Worm (Caenorhabditis elegans): Measurements from ENCODE around the gene Y111B2A.1.

ce11 chrIII:12495594-12496096 lies at the start of gene Y111B2A.1, which contains the start of gene Y111B2A.2:
- TF ChIP-seq cog-1 (tag; optimal IDR thresholded peaks at IDR 0.05) (no peak), tab-1 (GFP tag; IDR thresholded peaks at IDR 0.05) (no peak), T22C8.4 (GFP tag; IDR thresholded peaks at IDR 0.05) (no peak), med-1 (GFP tag; optimal IDR thresholded peaks at IDR 0.05; ENCODE audit: insufficient read depth) (no peak), ztf-23 (GFP tag; IDR thresholded peaks at IDR 0.05) (no peak)

Data from whole organism, midembryonic.